Worm (Caenorhabditis elegans) whole organism, mixed stage, embryonic: ENCODE results near the gene tsn-1.

Source experiments
- lin-13 ChIP-seq: fragments of 150-350 bp; optimal IDR thresholded peaks from 2 replicates; lab custom pipeline; 2014; ENCODE audit warnings: missing biosample characterization, missing genetic modification characterization
- mep-1 ChIP-seq: fragments of 150-350 bp; optimal IDR thresholded peaks from 2 replicates; lab custom pipeline; 2017; ENCODE audit warnings: missing biosample characterization, missing genetic modification reagents, missing genetic modification characterization, inconsistent platforms
- nhr-237 ChIP-seq: fragments of 150-350 bp; optimal IDR thresholded peaks from 2 replicates; lab custom pipeline; 2014; ENCODE audit warnings: missing biosample characterization, missing genetic modification characterization
- nhr-76 ChIP-seq: sonication (generic microtip); optimal IDR thresholded peaks from 2 replicates; lab custom pipeline; 2017; ENCODE audit warnings: missing biosample characterization, missing genetic modification characterization
- snpc-4 ChIP-seq: fragments of 150-350 bp; optimal IDR thresholded peaks from 2 replicates; lab custom pipeline; 2014; ENCODE audit warnings: missing biosample characterization, missing genetic modification characterization
- unc-62 ChIP-seq: fragments of 150-350 bp; optimal IDR thresholded peaks from 2 replicates; lab custom pipeline; 2014; ENCODE audit warnings: missing biosample characterization, missing genetic modification reagents, missing genetic modification characterization

DNA sequence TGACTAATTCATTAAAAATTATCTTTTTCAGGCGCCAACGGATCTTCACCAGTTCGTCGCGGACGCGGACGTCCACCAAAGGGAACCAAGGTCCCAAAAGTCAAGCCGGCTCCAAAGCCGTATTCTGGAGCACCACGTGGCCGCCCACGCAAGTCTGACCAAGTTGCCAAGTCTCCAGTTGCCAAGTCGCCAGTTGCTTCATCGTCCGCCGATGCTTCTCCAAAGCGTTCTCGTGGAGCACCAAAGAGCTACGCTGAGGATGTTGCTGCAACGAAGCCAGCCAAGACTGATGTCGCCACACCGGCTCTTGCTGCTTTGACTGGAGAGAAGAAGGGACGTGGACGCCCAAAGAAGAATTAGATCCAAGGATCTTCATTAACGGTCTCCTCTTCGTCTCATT is 33.4 kb upstream of the tsn-1 start:
- TF ChIP-seq unc-62 (GFP tag; lab: Kevin White, UChicago) (no peak), nhr-237 (no peak), snpc-4 (tag; lab: Kevin White, UChicago) (no peak), nhr-76 (tag; lab: Kevin White, UChicago) (no peak), lin-13 (tag; lab: Kevin White, UChicago) (no peak), mep-1 (tag; lab: Kevin White, UChicago) (no peak)
